Worm (Caenorhabditis elegans) whole organism, L1 larva: ENCODE measurements around the gene srab-21.

Source experiments
- Y116A8C.19 ChIP-seq: sonication (generic microtip); optimal IDR thresholded peaks from 2 replicates; lab custom pipeline; 2016; ENCODE audit warnings: missing compliant biosample characterization, missing genetic modification characterization, borderline replicate concordance
- aly-2 ChIP-seq: fragments of 150-350 bp; optimal IDR thresholded peaks from 2 replicates; lab custom pipeline; 2014; ENCODE audit warnings: missing biosample characterization, missing genetic modification characterization
- ama-1 ChIP-seq: fragments of 150-350 bp; optimal IDR thresholded peaks from 2 replicates; lab custom pipeline; 2014
- elt-3 ChIP-seq, 6 experiments: fragments of 150-350 bp in 1 of 6; sonication (generic microtip); optimal IDR thresholded peaks; 2 replicates each; lab custom pipeline; 2017 to 2018; ENCODE audit warnings: missing biosample characterization in 6 of 6, missing genetic modification characterization in 6 of 6, inconsistent platforms in 1 of 6
- hpl-2 ChIP-seq: fragments of 150-350 bp; optimal IDR thresholded peaks from 2 replicates; lab custom pipeline; 2014; ENCODE audit warnings: missing biosample characterization, missing genetic modification reagents, missing genetic modification characterization
- lin-39 ChIP-seq: fragments of 150-350 bp; optimal IDR thresholded peaks from 2 replicates; lab custom pipeline; 2014; ENCODE audit warnings: missing biosample characterization, missing genetic modification reagents, missing genetic modification characterization
- nhr-11 ChIP-seq: fragments of 150-350 bp; optimal IDR thresholded peaks from 2 replicates; lab custom pipeline; 2014; ENCODE audit warnings: missing biosample characterization, missing genetic modification characterization
- nhr-28 ChIP-seq: fragments of 150-350 bp; optimal IDR thresholded peaks from 2 replicates; lab custom pipeline; 2014; ENCODE audit warnings: missing biosample characterization, missing genetic modification characterization
- nhr-76 ChIP-seq: sonication (generic microtip); optimal IDR thresholded peaks from 2 replicates; lab custom pipeline; 2017; ENCODE audit warnings: missing biosample characterization, missing genetic modification characterization
- snpc-4 ChIP-seq: fragments of 150-350 bp; optimal IDR thresholded peaks from 2 replicates; lab custom pipeline; 2014; ENCODE audit warnings: missing biosample characterization, missing genetic modification characterization
- sox-4 ChIP-seq: sonication (generic microtip); optimal IDR thresholded peaks from 2 replicates; lab custom pipeline; 2016; ENCODE audit warnings: missing genetic modification characterization, missing compliant biosample characterization
- unc-62 ChIP-seq: fragments of 150-350 bp; optimal IDR thresholded peaks from 2 replicates; lab custom pipeline; 2014; ENCODE audit warnings: missing biosample characterization, missing genetic modification reagents, missing genetic modification characterization
- unc-86 ChIP-seq: sonication (generic microtip); optimal IDR thresholded peaks from 2 replicates; lab custom pipeline; 2016; ENCODE audit warnings: missing genetic modification characterization, missing compliant biosample characterization
- ztf-11 ChIP-seq, 2 experiments: sonication (generic microtip); optimal IDR thresholded peaks; 2 replicates each; lab custom pipeline; 2016 to 2017; ENCODE audit warnings: missing genetic modification characterization in 2 of 2, missing biosample characterization in 1 of 2, missing compliant biosample characterization in 1 of 2

DNA sequence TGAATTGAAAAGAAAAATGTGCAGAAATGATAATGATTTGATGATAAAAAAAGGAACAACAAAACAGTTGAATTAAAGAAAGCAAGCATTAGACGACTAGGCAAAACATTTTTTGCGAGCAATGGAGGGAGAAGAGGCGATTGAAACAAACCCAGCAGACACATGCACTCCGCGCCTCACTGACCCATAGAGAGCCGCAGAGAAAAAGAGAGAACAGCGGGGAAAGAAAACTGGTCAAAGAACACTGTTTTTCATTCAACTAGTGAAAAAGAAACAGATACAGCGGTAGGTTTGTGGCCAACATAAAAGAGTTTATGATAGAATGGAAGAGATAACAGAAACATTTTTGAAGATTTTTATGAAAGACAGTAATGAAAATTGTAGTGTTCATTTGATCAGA, 35.9 kb downstream of the srab-21 start:
- TF ChIP-seq aly-2 (no peak), unc-62 (GFP tag; lab: Kevin White, UChicago) (no peak), elt-3 (tag; optimal IDR thresholded peaks at IDR 0.05; lab: Kevin White, UChicago) (no peak), ama-1 (lab: Kevin White, UChicago) (no peak), snpc-4 (tag; lab: Kevin White, UChicago) (no peak), sox-4 (no peak), unc-86 (no peak), Y116A8C.19 (tag; lab: Kevin White, UChicago) (no peak), hpl-2 (no peak), nhr-11 (tag; lab: Kevin White, UChicago) (no peak), lin-39 (tag; lab: Kevin White, UChicago) (no peak), nhr-76 (tag; lab: Kevin White, UChicago) (no peak), nhr-28 (tag; lab: Kevin White, UChicago) (no peak), ztf-11 (tag; optimal IDR thresholded peaks at IDR 0.05; lab: Kevin White, UChicago) (no peak)
